Fruit fly (Drosophila melanogaster) whole organism, embryonic: ENCODE data around the gene COX7B.

Experiments used
- BtbVII ChIP-seq: fragments of 200-800 bp; sonication (Bioruptor generic); optimal IDR thresholded peaks from 3 replicates; lab custom pipeline; 2017; ENCODE audit warnings: missing biosample characterization, mild to moderate bottlenecking, missing genetic modification characterization
- CG10366 ChIP-seq: fragments of 200-800 bp; sonication (Bioruptor generic); IDR thresholded peaks from 2 replicates; pipeline ENCODE4 v1.3.6; 2022; ENCODE audit warnings: missing biosample characterization, missing genetic modification characterization
- CG12104 ChIP-seq: fragments of 200-800 bp; sonication (Bioruptor generic); optimal IDR thresholded peaks from 3 replicates; lab custom pipeline; 2016; ENCODE audit warnings: missing biosample characterization, missing genetic modification characterization
- CG1233 ChIP-seq: fragments of 200-800 bp; sonication (Bioruptor generic); optimal IDR thresholded peaks from 4 replicates; lab custom pipeline; 2018; ENCODE audit warnings: missing biosample characterization, mild to moderate bottlenecking, missing genetic modification characterization
- CG12391 ChIP-seq: fragments of 200-800 bp; sonication (Bioruptor generic); optimal IDR thresholded peaks from 3 replicates; lab custom pipeline; 2018; ENCODE audit warnings: missing biosample characterization, mild to moderate bottlenecking, missing genetic modification characterization, moderate library complexity
- CG14014 ChIP-seq: fragments of 200-800 bp; sonication (Bioruptor generic); IDR thresholded peaks from 2 replicates; pipeline ENCODE4 v1.3.6; 2022; ENCODE audit warnings: missing biosample characterization, missing genetic modification characterization
- CG16779 ChIP-seq: fragments of 200-800 bp; sonication (Bioruptor generic); IDR thresholded peaks from 2 replicates; pipeline ENCODE4 v1.3.6; 2022; ENCODE audit warnings: missing biosample characterization, missing genetic modification characterization
- CG17186 ChIP-seq: fragments of 200-800 bp; sonication (Bioruptor generic); optimal IDR thresholded peaks from 3 replicates; lab custom pipeline; 2017; ENCODE audit warnings: missing biosample characterization, missing genetic modification reagents, missing genetic modification characterization
- CG17359 ChIP-seq: fragments of 200-800 bp; sonication (Bioruptor generic); optimal IDR thresholded peaks from 3 replicates; lab custom pipeline; 2018; ENCODE audit warnings: missing biosample characterization, mild to moderate bottlenecking, missing genetic modification characterization, moderate library complexity
- CG17385 ChIP-seq: fragments of 200-800 bp; sonication (Bioruptor generic); optimal IDR thresholded peaks from 3 replicates; lab custom pipeline; 2018; ENCODE audit warnings: missing biosample characterization, mild to moderate bottlenecking, missing genetic modification characterization
- CG1792 ChIP-seq: fragments of 200-800 bp; sonication (Bioruptor generic); optimal IDR thresholded peaks from 2 replicates; lab custom pipeline; 2016; ENCODE audit warnings: missing biosample characterization, missing genetic modification characterization
- CG18476 ChIP-seq: fragments of 200-800 bp; sonication (Bioruptor generic); optimal IDR thresholded peaks from 2 replicates; lab custom pipeline; 2016; ENCODE audit warnings: missing biosample characterization, mild to moderate bottlenecking, missing genetic modification characterization
- CG2678 ChIP-seq: fragments of 200-800 bp; sonication (Bioruptor generic); optimal IDR thresholded peaks from 3 replicates; lab custom pipeline; 2019; ENCODE audit warnings: missing biosample characterization, mild to moderate bottlenecking, missing genetic modification characterization, moderate library complexity
- CG33213 ChIP-seq: fragments of 200-800 bp; sonication (Bioruptor generic); optimal IDR thresholded peaks from 3 replicates; lab custom pipeline; 2016; ENCODE audit warnings: missing biosample characterization, missing genetic modification characterization
- CG34422 ChIP-seq: fragments of 200-800 bp; sonication (Bioruptor generic); IDR thresholded peaks from 3 replicates; pipeline ENCODE4 v1.3.6; 2022; ENCODE audit warnings: missing biosample characterization, missing genetic modification characterization
- CG3838 ChIP-seq: fragments of 200-800 bp; sonication (Bioruptor generic); optimal IDR thresholded peaks from 3 replicates; lab custom pipeline; 2016; ENCODE audit warnings: missing biosample characterization, missing genetic modification characterization
- CG4707 ChIP-seq: fragments of 200-800 bp; sonication (Bioruptor generic); optimal IDR thresholded peaks from 2 replicates; lab custom pipeline; 2018; ENCODE audit warnings: missing biosample characterization, mild to moderate bottlenecking, missing genetic modification characterization, moderate library complexity
- CG5245 ChIP-seq: fragments of 200-800 bp; sonication (Bioruptor generic); optimal IDR thresholded peaks from 3 replicates; lab custom pipeline; 2016; ENCODE audit warnings: missing biosample characterization, missing genetic modification characterization
- CG6654 ChIP-seq: fragments of 200-800 bp; sonication (Bioruptor generic); optimal IDR thresholded peaks from 2 replicates; lab custom pipeline; 2017; ENCODE audit warnings: missing biosample characterization, mild to moderate bottlenecking, missing genetic modification characterization
- CG7271 ChIP-seq: fragments of 200-800 bp; sonication (Bioruptor generic); optimal IDR thresholded peaks from 2 replicates; lab custom pipeline; 2018; ENCODE audit warnings: missing biosample characterization, mild to moderate bottlenecking, missing genetic modification characterization, moderate library complexity
- CG8359 ChIP-seq: fragments of 200-800 bp; sonication (Bioruptor generic); optimal IDR thresholded peaks from 2 replicates; lab custom pipeline; 2017; ENCODE audit warnings: missing biosample characterization, mild to moderate bottlenecking, missing genetic modification characterization, borderline replicate concordance
- CG8944 ChIP-seq: fragments of 200-800 bp; sonication (Bioruptor generic); optimal IDR thresholded peaks from 3 replicates; lab custom pipeline; 2016; ENCODE audit warnings: missing biosample characterization, missing genetic modification characterization
- Deaf1 ChIP-seq: fragments of 200-800 bp; optimal IDR thresholded peaks from 3 replicates; lab custom pipeline; 2019; ENCODE audit warnings: missing biosample characterization, mild to moderate bottlenecking, missing genetic modification characterization, moderate library complexity
- Ets97D ChIP-seq: fragments of 200-800 bp; sonication (Bioruptor generic); optimal IDR thresholded peaks from 3 replicates; lab custom pipeline; 2016; ENCODE audit warnings: missing biosample characterization, missing genetic modification characterization
- GATAe ChIP-seq: fragments of 200-800 bp; sonication (Bioruptor generic); conservative IDR thresholded peaks from 2 replicates; pipeline ENCODE4 v1.3.6; 2022; ENCODE audit warnings: missing biosample characterization, missing genetic modification characterization
- HHEX ChIP-seq: fragments of 200-800 bp; sonication (Bioruptor generic); optimal IDR thresholded peaks from 3 replicates; lab custom pipeline; 2017; ENCODE audit warnings: missing biosample characterization, mild to moderate bottlenecking, missing genetic modification characterization, missing genetic modification reagents
- HmgD ChIP-seq: fragments of 200-800 bp; sonication (Bioruptor generic); optimal IDR thresholded peaks from 3 replicates; lab custom pipeline; 2016; ENCODE audit warnings: missing biosample characterization, missing genetic modification characterization
- MBD-R2 ChIP-seq: fragments of 200-800 bp; sonication (Bioruptor generic); IDR thresholded peaks from 2 replicates; pipeline ENCODE4 v1.3.6; 2022; ENCODE audit warnings: missing biosample characterization, missing genetic modification characterization
- Meics ChIP-seq: fragments of 200-800 bp; sonication (Bioruptor generic); optimal IDR thresholded peaks from 2 replicates; lab custom pipeline; 2017; ENCODE audit warnings: missing biosample characterization, mild to moderate bottlenecking, missing genetic modification characterization
- NC2α ChIP-seq: fragments of 200-800 bp; sonication (Bioruptor generic); optimal IDR thresholded peaks from 2 replicates; lab custom pipeline; 2016; ENCODE audit warnings: missing biosample characterization, missing genetic modification characterization
- Nf-YB ChIP-seq: fragments of 200-800 bp; sonication (Bioruptor generic); optimal IDR thresholded peaks from 3 replicates; lab custom pipeline; 2019; ENCODE audit warnings: missing biosample characterization, mild to moderate bottlenecking, missing genetic modification characterization, moderate library complexity
- Xrp1 ChIP-seq: fragments of 200-800 bp; sonication (Bioruptor generic); IDR thresholded peaks from 2 replicates; pipeline ENCODE4 v1.3.6; 2022; ENCODE audit warnings: missing biosample characterization, missing genetic modification characterization
- YL-1 ChIP-seq: fragments of 200-800 bp; sonication (Bioruptor generic); optimal IDR thresholded peaks from 3 replicates; lab custom pipeline; 2017; ENCODE audit warnings: missing biosample characterization, mild to moderate bottlenecking, missing genetic modification characterization
- cwo ChIP-seq: fragments of 200-800 bp; sonication (Bioruptor generic); optimal IDR thresholded peaks from 3 replicates; lab custom pipeline; 2017; ENCODE audit warnings: missing biosample characterization, missing genetic modification characterization, mild to moderate bottlenecking, moderate library complexity, missing genetic modification reagents
- en ChIP-seq: fragments of 200-800 bp; sonication (Bioruptor generic); optimal IDR thresholded peaks from 2 replicates; lab custom pipeline; 2016; ENCODE audit warnings: missing biosample characterization, missing genetic modification characterization
- fd102C ChIP-seq: fragments of 200-800 bp; sonication (Bioruptor generic); optimal IDR thresholded peaks from 2 replicates; lab custom pipeline; 2018; ENCODE audit warnings: missing biosample characterization, mild to moderate bottlenecking, missing genetic modification characterization, moderate library complexity
- fd3F ChIP-seq: fragments of 200-800 bp; sonication (Bioruptor generic); optimal IDR thresholded peaks from 2 replicates; lab custom pipeline; 2018; ENCODE audit warnings: missing biosample characterization, mild to moderate bottlenecking, missing genetic modification characterization, moderate library complexity
- grau ChIP-seq: fragments of 200-800 bp; optimal IDR thresholded peaks from 3 replicates; lab custom pipeline; 2019; ENCODE audit warnings: missing biosample characterization, mild to moderate bottlenecking, missing genetic modification characterization, moderate library complexity
- gsb ChIP-seq: fragments of 200-800 bp; sonication (Bioruptor generic); IDR thresholded peaks from 2 replicates; pipeline ENCODE4 v1.3.6; 2022; ENCODE audit warnings: missing biosample characterization, missing genetic modification characterization
- insv ChIP-seq, 2 experiments: fragments of 200-800 bp; sonication (Bioruptor generic); optimal IDR thresholded peaks; 3 replicates each; lab custom pipeline; 2016 to 2018; ENCODE audit warnings: missing biosample characterization in 2 of 2, missing genetic modification characterization in 2 of 2
- jumu ChIP-seq: fragments of 200-800 bp; sonication (Bioruptor generic); optimal IDR thresholded peaks from 3 replicates; lab custom pipeline; 2016; ENCODE audit warnings: missing biosample characterization, missing genetic modification characterization
- kah ChIP-seq: fragments of 200-800 bp; sonication (Bioruptor generic); optimal IDR thresholded peaks from 2 replicates; lab custom pipeline; 2018; ENCODE audit warnings: missing biosample characterization, mild to moderate bottlenecking, missing genetic modification characterization
- ken ChIP-seq: fragments of 200-800 bp; sonication (Bioruptor generic); IDR thresholded peaks from 3 replicates; pipeline ENCODE4 v1.3.6; 2022; ENCODE audit warnings: missing biosample characterization, missing genetic modification characterization
- klu ChIP-seq: fragments of 200-800 bp; sonication (Bioruptor generic); IDR thresholded peaks from 2 replicates; pipeline ENCODE4 v1.3.6; 2022; ENCODE audit warnings: missing biosample characterization, missing genetic modification characterization
- kni ChIP-seq: fragments of 200-800 bp; sonication (Bioruptor generic); optimal IDR thresholded peaks from 3 replicates; lab custom pipeline; 2017; ENCODE audit warnings: mild to moderate bottlenecking, missing biosample characterization, missing genetic modification reagents, missing genetic modification characterization
- nau ChIP-seq: fragments of 200-800 bp; sonication (Bioruptor generic); optimal IDR thresholded peaks from 3 replicates; lab custom pipeline; 2017; ENCODE audit warnings: missing biosample characterization, mild to moderate bottlenecking, missing genetic modification characterization, missing genetic modification reagents
- nom ChIP-seq: fragments of 200-800 bp; sonication (Bioruptor generic); optimal IDR thresholded peaks from 2 replicates; lab custom pipeline; 2017; ENCODE audit warnings: missing biosample characterization, missing genetic modification characterization, mild to moderate bottlenecking, moderate library complexity, missing genetic modification reagents
- phol ChIP-seq: fragments of 200-800 bp; sonication (Bioruptor generic); optimal IDR thresholded peaks from 3 replicates; lab custom pipeline; 2018; ENCODE audit warnings: missing biosample characterization, mild to moderate bottlenecking, missing genetic modification characterization, moderate library complexity
- psq ChIP-seq: fragments of 200-800 bp; sonication (Bioruptor generic); optimal IDR thresholded peaks from 2 replicates; lab custom pipeline; 2017; ENCODE audit warnings: missing biosample characterization, missing genetic modification characterization
- run ChIP-seq: fragments of 200-800 bp; sonication (Bioruptor generic); optimal IDR thresholded peaks from 3 replicates; lab custom pipeline; 2018; ENCODE audit warnings: missing biosample characterization, mild to moderate bottlenecking, missing genetic modification characterization
- seq ChIP-seq: fragments of 200-800 bp; sonication (Bioruptor generic); IDR thresholded peaks from 2 replicates; pipeline ENCODE4 v1.3.6; 2022; ENCODE audit warnings: missing biosample characterization, missing genetic modification characterization
- so ChIP-seq: fragments of 200-800 bp; sonication (Bioruptor generic); IDR thresholded peaks from 3 replicates; pipeline ENCODE4 v1.3.6; 2022; ENCODE audit warnings: missing biosample characterization, missing genetic modification characterization

COX7B gene

dm6 chr3L:17447881-17448280 is 22.6 kb downstream of the COX7B start (continued):
- no peak for TF ChIP-seq CG1792 (GFP tag; lab: Kevin White, UChicago)
- TF ChIP-seq fd3F (GFP tag; lab: Kevin White, UChicago), result no peak
- TF ChIP-seq cwo (GFP tag; lab: Kevin White, UChicago), result peak; percentile 43
- no peak for TF ChIP-seq nom (GFP tag; lab: Kevin White, UChicago)
- TF ChIP-seq NC2α (GFP tag; lab: Kevin White, UChicago), result no peak
- no peak for TF ChIP-seq run (tag; lab: Kevin White, UChicago)
- no peak for TF ChIP-seq CG1233
- TF ChIP-seq klu (GFP tag; lab: Robert Waterston, UW), result no peak
- no peak for TF ChIP-seq ken (GFP tag; lab: Robert Waterston, UW)
- peak; percentile 14 for TF ChIP-seq HHEX (GFP tag; lab: Kevin White, UChicago)
- TF ChIP-seq Xrp1, result no peak
- TF ChIP-seq fd102C (GFP tag; lab: Kevin White, UChicago), result no peak
- TF ChIP-seq psq (GFP tag; lab: Kevin White, UChicago), result no peak
- no peak for TF ChIP-seq CG4707 (GFP tag; lab: Kevin White, UChicago)
- peak; percentile 19 for TF ChIP-seq CG17385
- TF ChIP-seq HmgD (GFP tag; lab: Kevin White, UChicago), result no peak
- peak; percentile 71 for TF ChIP-seq CG2678 (tag; lab: Kevin White, UChicago)
- peak; percentile 17 for TF ChIP-seq phol (tag; lab: Kevin White, UChicago)
- TF ChIP-seq CG8359, result no peak
- peak; percentile 47 for TF ChIP-seq Meics (GFP tag; lab: Kevin White, UChicago)
- peak; percentile 53 for TF ChIP-seq grau
- TF ChIP-seq Ets97D, result no peak
- TF ChIP-seq gsb (GFP tag; lab: Robert Waterston, UW), result no peak
- no peak for TF ChIP-seq CG16779 (GFP tag; lab: Robert Waterston, UW)
- peak; percentile 34 for TF ChIP-seq CG12391 (tag; lab: Kevin White, UChicago)
- no peak for TF ChIP-seq nau (GFP tag; lab: Kevin White, UChicago)
- TF ChIP-seq jumu, result no peak
- TF ChIP-seq CG10366 (GFP tag; lab: Robert Waterston, UW), result no peak
- no peak for TF ChIP-seq GATAe (GFP tag; lab: Robert Waterston, UW)
- no peak for TF ChIP-seq CG34422
- TF ChIP-seq seq (GFP tag; lab: Robert Waterston, UW), result 0 out of 2 replicates have a peak, but pooled peaks have one; percentile 13
- no peak for TF ChIP-seq CG3838 (GFP tag; lab: Kevin White, UChicago)
- TF ChIP-seq BtbVII (GFP tag; lab: Kevin White, UChicago), result no peak
- TF ChIP-seq CG6654 (GFP tag; lab: Kevin White, UChicago), result no peak
- no peak for TF ChIP-seq CG33213 (GFP tag; lab: Kevin White, UChicago)
- 0 out of 3 replicates have a peak, but pooled peaks have one; percentile 12 for TF ChIP-seq so (GFP tag; lab: Robert Waterston, UW)
- no peak for TF ChIP-seq CG8944 (GFP tag; lab: Kevin White, UChicago)
- no peak for TF ChIP-seq Deaf1 (tag; lab: Kevin White, UChicago)
- no peak for TF ChIP-seq kah (GFP tag; lab: Kevin White, UChicago)
- no peak for TF ChIP-seq insv (GFP tag; optimal IDR thresholded peaks at IDR 0.05; lab: Kevin White, UChicago)
- no peak for TF ChIP-seq CG14014 (GFP tag; lab: Robert Waterston, UW)
- no peak for TF ChIP-seq YL-1
- TF ChIP-seq CG12104 (GFP tag; lab: Kevin White, UChicago), result no peak
- TF ChIP-seq en (GFP tag; lab: Kevin White, UChicago), result no peak
- no peak for TF ChIP-seq CG7271
- no peak for TF ChIP-seq CG5245
- no peak for TF ChIP-seq CG17186 (GFP tag; lab: Kevin White, UChicago)
- no peak for TF ChIP-seq kni
- TF ChIP-seq Nf-YB (GFP tag; lab: Kevin White, UChicago), result no peak
- peak; percentile 8 for TF ChIP-seq CG17359 (tag; lab: Kevin White, UChicago)
- no peak for TF ChIP-seq MBD-R2 (GFP tag; lab: Robert Waterston, UW)
- TF ChIP-seq CG18476 (GFP tag; lab: Kevin White, UChicago), result no peak
